Fruit fly (Drosophila melanogaster) whole organism, pupa: ENCODE measurements around the gene Afg3l2.
A peak's percentile ranks its signal among the peaks of the same experiment; 100 is the strongest.

Experiments
- CG12605 ChIP-seq: fragments of 200-800 bp; sonication (Bioruptor generic); IDR thresholded peaks from 2 replicates; pipeline ENCODE4 v1.3.6; 2022; ENCODE audit warnings: missing biosample characterization, missing genetic modification characterization
- CG13204 ChIP-seq: fragments of 200-800 bp; sonication (Bioruptor generic); optimal IDR thresholded peaks from 2 replicates; lab custom pipeline; 2018; ENCODE audit warnings: missing biosample characterization, mild to moderate bottlenecking, missing genetic modification characterization, moderate library complexity
- CG32121 ChIP-seq: fragments of 200-800 bp; sonication (Bioruptor generic); IDR thresholded peaks from 2 replicates; pipeline ENCODE4 v1.3.6; 2022; ENCODE audit warnings: missing biosample characterization, missing genetic modification characterization
- CG34367 ChIP-seq: fragments of 200-800 bp; sonication (Bioruptor generic); optimal IDR thresholded peaks from 2 replicates; lab custom pipeline; 2018; ENCODE audit warnings: missing biosample characterization, mild to moderate bottlenecking, missing genetic modification characterization
- CG4496 ChIP-seq: fragments of 200-800 bp; sonication (Bioruptor generic); IDR thresholded peaks from 3 replicates; pipeline ENCODE4 v1.3.6; 2022; ENCODE audit warnings: missing biosample characterization, missing genetic modification characterization
- CG8159 ChIP-seq: fragments of 200-800 bp; sonication (Bioruptor generic); optimal IDR thresholded peaks from 3 replicates; lab custom pipeline; 2018; ENCODE audit warnings: missing biosample characterization, mild to moderate bottlenecking, missing genetic modification characterization, moderate library complexity
- EcR ChIP-seq: fragments of 200-800 bp; sonication (Bioruptor generic); optimal IDR thresholded peaks from 3 replicates; lab custom pipeline; 2019; ENCODE audit warnings: missing biosample characterization, missing genetic modification characterization, mild to moderate bottlenecking, moderate library complexity, missing genetic modification reagents
- Pif1B ChIP-seq: fragments of 200-800 bp; sonication (Bioruptor generic); optimal IDR thresholded peaks from 3 replicates; lab custom pipeline; 2016; ENCODE audit warnings: missing biosample characterization, missing genetic modification characterization
- Snoo ChIP-seq: fragments of 200-800 bp; sonication (Bioruptor generic); optimal IDR thresholded peaks from 3 replicates; lab custom pipeline; 2017; ENCODE audit warnings: missing biosample characterization, mild to moderate bottlenecking, missing genetic modification characterization, inconsistent platforms
- rn ChIP-seq: fragments of 200-800 bp; sonication (Bioruptor generic); IDR thresholded peaks from 2 replicates; pipeline ENCODE4 v1.3.6; 2022; ENCODE audit warnings: missing biosample characterization, missing genetic modification characterization

Afg3l2 gene

dm6 chr3L:17211568-17211967 is 30.4 kb downstream of the Afg3l2 start:
- TF ChIP-seq CG13204 (GFP tag; lab: Kevin White, UChicago) (no peak), Snoo (tag; lab: Kevin White, UChicago) (no peak), CG4496 (GFP tag; lab: Robert Waterston, UW) (peak; percentile 40; the same call in 1 of the 3 replicates), CG32121 (GFP tag; lab: Robert Waterston, UW) (no peak), EcR (GFP tag; lab: Kevin White, UChicago) (no peak), rn (GFP tag; lab: Robert Waterston, UW) (no peak), CG34367 (tag; lab: Kevin White, UChicago) (no peak), CG8159 (no peak), CG12605 (GFP tag; lab: Robert Waterston, UW) (0 out of 2 replicates have a peak, but pooled peaks have one; percentile 14), Pif1B (GFP tag; lab: Kevin White, UChicago) (no peak)
- TF ChIP-seq, all 21 proteins: peak for 2

DNA sequence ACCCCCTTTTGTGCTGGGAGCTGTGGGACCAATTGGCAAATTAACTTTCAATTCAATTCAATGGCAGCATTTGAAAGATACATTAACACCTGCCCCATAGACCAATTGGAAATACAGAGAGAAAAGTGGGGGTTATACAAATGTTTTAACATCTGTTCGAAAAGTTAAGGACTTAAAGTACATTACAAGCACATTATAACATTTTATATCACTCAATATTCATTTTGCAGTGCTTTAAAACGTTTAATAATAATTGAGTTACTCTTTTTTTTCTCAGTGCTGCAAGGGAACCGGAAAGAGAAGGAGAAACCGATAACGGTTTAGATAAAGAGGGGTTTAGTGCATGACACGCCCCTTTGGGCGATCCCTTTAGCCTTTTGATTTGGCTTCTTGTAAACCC is 32.5 kb downstream of the Afg3l2 start:
- peak; percentile 20 for TF ChIP-seq CG8159
- no peak for TF ChIP-seq CG34367 (tag; lab: Kevin White, UChicago)

- no peak for TF ChIP-seq rn (GFP tag; lab: Robert Waterston, UW)
- no peak for TF ChIP-seq CG4496 (GFP tag; lab: Robert Waterston, UW)
Observed at dm6 chr3L:17208601-17209000, 33.3 kb downstream of the Afg3l2 start.
